Fruit fly (Drosophila melanogaster) whole organism, embryonic: ENCODE measurements around the gene CG15418.

ENCODE experiments used
- CG10654 ChIP-seq: fragments of 200-800 bp; sonication (Bioruptor generic); optimal IDR thresholded peaks from 2 replicates; lab custom pipeline; 2016; ENCODE audit warnings: missing biosample characterization, missing genetic modification characterization
- CG11093 ChIP-seq: fragments of 200-800 bp; sonication (Bioruptor generic); IDR thresholded peaks from 3 replicates; pipeline ENCODE4 v1.3.6; 2022; ENCODE audit warnings: missing biosample characterization, missing genetic modification characterization
- CG11247 ChIP-seq: fragments of 200-800 bp; sonication (Bioruptor generic); IDR thresholded peaks from 2 replicates; pipeline ENCODE4 v1.3.6; 2022; ENCODE audit warnings: missing biosample characterization, missing genetic modification characterization
- CG11723 ChIP-seq: fragments of 200-800 bp; sonication (Bioruptor generic); optimal IDR thresholded peaks from 2 replicates; lab custom pipeline; 2017; ENCODE audit warnings: missing biosample characterization, mild to moderate bottlenecking, missing genetic modification characterization
- CG12391 ChIP-seq: fragments of 200-800 bp; sonication (Bioruptor generic); optimal IDR thresholded peaks from 3 replicates; lab custom pipeline; 2018; ENCODE audit warnings: missing biosample characterization, mild to moderate bottlenecking, missing genetic modification characterization, moderate library complexity
- CG13123 ChIP-seq: fragments of 200-800 bp; sonication (Bioruptor generic); optimal IDR thresholded peaks from 2 replicates; lab custom pipeline; 2016; ENCODE audit warnings: missing biosample characterization, missing genetic modification characterization
- CG14441 ChIP-seq: fragments of 200-800 bp; sonication (Bioruptor generic); IDR thresholded peaks from 2 replicates; pipeline ENCODE4 v1.3.6; 2022; ENCODE audit warnings: missing biosample characterization, missing genetic modification characterization
- CG15514 ChIP-seq: fragments of 200-800 bp; sonication (Bioruptor generic); optimal IDR thresholded peaks from 3 replicates; lab custom pipeline; 2017; ENCODE audit warnings: missing biosample characterization, missing genetic modification characterization, mild to moderate bottlenecking, moderate library complexity, missing genetic modification reagents
- CG1603 ChIP-seq: fragments of 200-800 bp; sonication (Bioruptor generic); optimal IDR thresholded peaks from 2 replicates; lab custom pipeline; 2019; ENCODE audit warnings: missing biosample characterization, mild to moderate bottlenecking, missing genetic modification characterization, moderate library complexity
- CG16815 ChIP-seq: fragments of 200-800 bp; sonication (Bioruptor generic); optimal IDR thresholded peaks from 3 replicates; lab custom pipeline; 2017; ENCODE audit warnings: missing biosample characterization, mild to moderate bottlenecking, missing genetic modification characterization
- CG17359 ChIP-seq: fragments of 200-800 bp; sonication (Bioruptor generic); optimal IDR thresholded peaks from 3 replicates; lab custom pipeline; 2018; ENCODE audit warnings: missing biosample characterization, mild to moderate bottlenecking, missing genetic modification characterization, moderate library complexity
- CG17912 ChIP-seq: fragments of 200-800 bp; sonication (Bioruptor generic); optimal IDR thresholded peaks from 2 replicates; lab custom pipeline; 2018; ENCODE audit warnings: missing biosample characterization, mild to moderate bottlenecking, missing genetic modification characterization
- CG18619 ChIP-seq: fragments of 200-800 bp; sonication (Bioruptor generic); optimal IDR thresholded peaks from 3 replicates; lab custom pipeline; 2017; ENCODE audit warnings: missing biosample characterization, mild to moderate bottlenecking, missing genetic modification characterization
- CG2202 ChIP-seq: fragments of 200-800 bp; sonication (Bioruptor generic); optimal IDR thresholded peaks from 2 replicates; lab custom pipeline; 2018; ENCODE audit warnings: missing biosample characterization, mild to moderate bottlenecking, missing genetic modification characterization
- CG31388 ChIP-seq: fragments of 200-800 bp; sonication (Bioruptor generic); optimal IDR thresholded peaks from 2 replicates; lab custom pipeline; 2016; ENCODE audit warnings: missing biosample characterization, missing genetic modification characterization
- CG34422 ChIP-seq: fragments of 200-800 bp; sonication (Bioruptor generic); IDR thresholded peaks from 3 replicates; pipeline ENCODE4 v1.3.6; 2022; ENCODE audit warnings: missing biosample characterization, missing genetic modification characterization
- CG3726 ChIP-seq: fragments of 200-800 bp; sonication (Bioruptor generic); IDR thresholded peaks from 3 replicates; pipeline ENCODE4, ENCODE4 v1.3.6; 2022; ENCODE audit warnings: missing biosample characterization, missing genetic modification characterization
- CG4328 ChIP-seq: fragments of 200-800 bp; sonication (Bioruptor generic); optimal IDR thresholded peaks from 3 replicates; lab custom pipeline; 2017; ENCODE audit warnings: missing biosample characterization, missing genetic modification reagents, missing genetic modification characterization
- CG43689 ChIP-seq: fragments of 200-800 bp; sonication (Bioruptor generic); IDR thresholded peaks from 2 replicates; pipeline ENCODE4 v1.3.6; 2022; ENCODE audit warnings: missing biosample characterization, missing genetic modification characterization
- CG4707 ChIP-seq: fragments of 200-800 bp; sonication (Bioruptor generic); optimal IDR thresholded peaks from 2 replicates; lab custom pipeline; 2018; ENCODE audit warnings: missing biosample characterization, mild to moderate bottlenecking, missing genetic modification characterization, moderate library complexity
- CG4820 ChIP-seq: fragments of 200-800 bp; sonication (Bioruptor generic); optimal IDR thresholded peaks from 3 replicates; lab custom pipeline; 2016; ENCODE audit warnings: missing biosample characterization, missing genetic modification characterization
- CG5245 ChIP-seq: fragments of 200-800 bp; sonication (Bioruptor generic); optimal IDR thresholded peaks from 3 replicates; lab custom pipeline; 2016; ENCODE audit warnings: missing biosample characterization, missing genetic modification characterization
- CG6175 ChIP-seq: fragments of 200-800 bp; sonication (Bioruptor generic); IDR thresholded peaks from 3 replicates; pipeline ENCODE4 v1.3.6; 2022; ENCODE audit warnings: missing biosample characterization, missing genetic modification characterization
- CG6683 ChIP-seq: fragments of 200-800 bp; sonication (Bioruptor generic); optimal IDR thresholded peaks from 2 replicates; lab custom pipeline; 2017; ENCODE audit warnings: missing biosample characterization, mild to moderate bottlenecking, missing genetic modification characterization, missing genetic modification reagents
- CG6854 ChIP-seq: fragments of 200-800 bp; sonication (Bioruptor generic); optimal IDR thresholded peaks from 3 replicates; lab custom pipeline; 2017; ENCODE audit warnings: missing biosample characterization, mild to moderate bottlenecking, missing genetic modification characterization
- CG7839 ChIP-seq: fragments of 200-800 bp; sonication (Bioruptor generic); optimal IDR thresholded peaks from 3 replicates; lab custom pipeline; 2018; ENCODE audit warnings: missing biosample characterization, mild to moderate bottlenecking, missing genetic modification characterization, moderate library complexity
- CG9932 ChIP-seq: fragments of 200-800 bp; sonication (Bioruptor generic); IDR thresholded peaks from 2 replicates; pipeline ENCODE4 v1.3.6; 2022; ENCODE audit warnings: missing biosample characterization, missing genetic modification characterization
- CTCF ChIP-seq: fragments of 200-800 bp; sonication (Bioruptor generic); optimal IDR thresholded peaks from 2 replicates; lab custom pipeline; 2017; ENCODE audit warnings: missing biosample characterization, mild to moderate bottlenecking, missing genetic modification characterization, moderate library complexity
- HHEX ChIP-seq: fragments of 200-800 bp; sonication (Bioruptor generic); optimal IDR thresholded peaks from 3 replicates; lab custom pipeline; 2017; ENCODE audit warnings: missing biosample characterization, mild to moderate bottlenecking, missing genetic modification characterization, missing genetic modification reagents
- Myb ChIP-seq: fragments of 200-800 bp; sonication (Bioruptor generic); optimal IDR thresholded peaks from 2 replicates; lab custom pipeline; 2016; ENCODE audit warnings: missing biosample characterization, missing genetic modification characterization
- NfI ChIP-seq: fragments of 200-800 bp; sonication (Bioruptor generic); optimal IDR thresholded peaks from 3 replicates; lab custom pipeline; 2018; ENCODE audit warnings: missing biosample characterization, mild to moderate bottlenecking, missing genetic modification characterization, moderate library complexity
- PHDP ChIP-seq: fragments of 200-800 bp; sonication (Bioruptor generic); optimal IDR thresholded peaks from 3 replicates; lab custom pipeline; 2018; ENCODE audit warnings: missing biosample characterization, mild to moderate bottlenecking, missing genetic modification characterization, moderate library complexity
- Rfx ChIP-seq: fragments of 200-800 bp; sonication (Bioruptor generic); IDR thresholded peaks from 2 replicates; pipeline ENCODE4 v1.3.6; 2022; ENCODE audit warnings: missing biosample characterization, missing genetic modification characterization
- TFAM ChIP-seq: fragments of 200-800 bp; sonication (Bioruptor generic); optimal IDR thresholded peaks from 2 replicates; lab custom pipeline; 2017; ENCODE audit warnings: missing biosample characterization, missing genetic modification characterization, inconsistent platforms
- Usf ChIP-seq: fragments of 200-800 bp; sonication (Bioruptor generic); optimal IDR thresholded peaks from 2 replicates; lab custom pipeline; 2017; ENCODE audit warnings: missing genotype, missing biosample characterization, missing genetic modification characterization
- ap ChIP-seq: fragments of 200-800 bp; sonication (Bioruptor generic); IDR thresholded peaks from 2 replicates; pipeline ENCODE4 v1.3.6; 2022; ENCODE audit warnings: missing biosample characterization, missing genetic modification characterization
- emc ChIP-seq: fragments of 200-800 bp; sonication (Bioruptor generic); optimal IDR thresholded peaks from 2 replicates; lab custom pipeline; 2016; ENCODE audit warnings: missing biosample characterization, missing genetic modification characterization
- eyg ChIP-seq: fragments of 200-800 bp; sonication (Bioruptor generic); optimal IDR thresholded peaks from 3 replicates; lab custom pipeline; 2016; ENCODE audit warnings: missing biosample characterization, missing genetic modification characterization
- fd64A ChIP-seq: fragments of 200-800 bp; sonication (Bioruptor generic); optimal IDR thresholded peaks from 3 replicates; lab custom pipeline; 2018; ENCODE audit warnings: missing biosample characterization, mild to moderate bottlenecking, missing genetic modification characterization
- gcm ChIP-seq: fragments of 200-800 bp; sonication (Bioruptor generic); optimal IDR thresholded peaks from 2 replicates; lab custom pipeline; 2019; ENCODE audit warnings: missing biosample characterization, mild to moderate bottlenecking, missing genetic modification characterization, moderate library complexity
- gcm2 ChIP-seq: fragments of 200-800 bp; sonication (Bioruptor generic); optimal IDR thresholded peaks from 2 replicates; lab custom pipeline; 2016; ENCODE audit warnings: missing biosample characterization, missing genetic modification characterization
- gsb-n ChIP-seq: fragments of 200-800 bp; sonication (Bioruptor generic); optimal IDR thresholded peaks from 3 replicates; lab custom pipeline; 2018; ENCODE audit warnings: missing biosample characterization, mild to moderate bottlenecking, missing genetic modification characterization
- hbn ChIP-seq: fragments of 200-800 bp; sonication (Bioruptor generic); IDR thresholded peaks from 2 replicates; pipeline ENCODE4 v1.3.6; 2022; ENCODE audit warnings: missing biosample characterization, missing genetic modification characterization; ENCODE audit not compliant: partially characterized antibody
- odd ChIP-seq: fragments of 200-800 bp; sonication (Bioruptor generic); optimal IDR thresholded peaks from 2 replicates; lab custom pipeline; 2017; ENCODE audit warnings: missing biosample characterization, mild to moderate bottlenecking, missing genetic modification characterization
- phol ChIP-seq: fragments of 200-800 bp; sonication (Bioruptor generic); optimal IDR thresholded peaks from 3 replicates; lab custom pipeline; 2018; ENCODE audit warnings: missing biosample characterization, mild to moderate bottlenecking, missing genetic modification characterization, moderate library complexity
- slbo ChIP-seq: fragments of 200-800 bp; sonication (Bioruptor generic); IDR thresholded peaks from 2 replicates; pipeline ENCODE4 v1.3.6; 2022; ENCODE audit warnings: missing biosample characterization, missing genetic modification characterization
- sna ChIP-seq: fragments of 200-800 bp; sonication (Bioruptor generic); IDR thresholded peaks from 2 replicates; pipeline ENCODE4 v1.3.6; 2022; ENCODE audit warnings: missing biosample characterization, missing genetic modification characterization; ENCODE audit not compliant: partially characterized antibody
- sqz ChIP-seq: fragments of 200-800 bp; sonication (Bioruptor generic); optimal IDR thresholded peaks from 3 replicates; lab custom pipeline; 2018; ENCODE audit warnings: missing biosample characterization, mild to moderate bottlenecking, missing genetic modification characterization
- tup ChIP-seq: fragments of 200-800 bp; sonication (Bioruptor generic); optimal IDR thresholded peaks from 2 replicates; lab custom pipeline; 2016; ENCODE audit warnings: missing biosample characterization, mild to moderate bottlenecking, missing genetic modification characterization, moderate library complexity
- unpg ChIP-seq: fragments of 200-800 bp; sonication (Bioruptor generic); optimal IDR thresholded peaks from 3 replicates; lab custom pipeline; 2018; ENCODE audit warnings: missing biosample characterization, mild to moderate bottlenecking, missing genetic modification characterization, moderate library complexity
- z ChIP-seq: fragments of 200-800 bp; sonication (Bioruptor generic); IDR thresholded peaks from 3 replicates; pipeline ENCODE4 v1.3.6; 2022; ENCODE audit warnings: missing biosample characterization, missing genetic modification characterization

Gene CG15418

DNA sequence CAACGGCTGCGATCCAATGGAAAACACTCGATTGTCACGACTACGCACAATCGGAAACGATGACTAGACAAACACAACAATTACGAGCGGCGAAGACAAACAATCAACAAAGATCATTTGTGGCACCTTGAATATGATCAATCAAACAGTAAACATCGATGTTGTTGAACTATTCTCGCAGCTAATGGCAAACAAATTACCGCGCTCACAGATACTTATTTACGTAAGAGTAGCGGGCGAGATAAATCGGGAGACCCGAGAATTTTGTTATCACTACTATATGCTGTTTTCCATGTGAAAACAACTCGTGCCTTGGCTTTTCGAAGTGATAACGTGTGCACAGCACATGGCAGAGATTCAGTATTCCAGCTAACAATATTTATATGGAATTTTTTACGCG is 7.3 kb upstream of the CG15418 start (continued):
- TF ChIP-seq CG4707 (GFP tag; lab: Kevin White, UChicago) (peak; percentile 92), CG1603 (tag; lab: Kevin White, UChicago) (peak; percentile 92), CG2202 (tag; lab: Kevin White, UChicago) (peak; percentile 96), CTCF (GFP tag; lab: Kevin White, UChicago) (peak; percentile 41), eyg (GFP tag; lab: Kevin White, UChicago) (peak; percentile 60), CG15514 (GFP tag; lab: Kevin White, UChicago) (peak; percentile 85), gcm2 (GFP tag; lab: Kevin White, UChicago) (no peak), CG14441 (peak; percentile 41; the same call in 1 of the 2 replicates), ap (GFP tag; lab: Robert Waterston, UW) (peak; percentile 37; the same call in 1 of the 2 replicates), unpg (peak; percentile 55), Usf (no peak), hbn (no peak), CG4328 (GFP tag; lab: Kevin White, UChicago) (peak; percentile 87), CG12391 (tag; lab: Kevin White, UChicago) (peak; percentile 73), CG17359 (tag; lab: Kevin White, UChicago) (peak; percentile 74), odd (GFP tag; lab: Kevin White, UChicago) (peak; percentile 97), PHDP (tag; lab: Kevin White, UChicago) (peak; percentile 89), CG4820 (GFP tag; lab: Kevin White, UChicago) (no peak), sqz (GFP tag; lab: Kevin White, UChicago) (peak; percentile 85), slbo (peak; percentile 37; the same call in 1 of the 2 replicates), sna (GFP tag; lab: Robert Waterston, UW) (no peak), CG6854 (peak; percentile 78), CG13123 (peak; percentile 51), CG5245 (GFP tag; lab: Kevin White, UChicago) (no peak), NfI (peak; percentile 30), CG11093 (GFP tag; lab: Robert Waterston, UW) (no peak; the same call in 2 of the 3 replicates), CG6683 (GFP tag; lab: Kevin White, UChicago) (peak; percentile 78), CG7839 (peak; percentile 30), CG3726 (GFP tag; lab: Robert Waterston, UW) (peak; percentile 67; the same call in 2 of the 3 replicates), gsb-n (peak; percentile 57), CG16815 (peak; percentile 30), CG18619 (GFP tag; lab: Kevin White, UChicago) (peak; percentile 56), tup (peak; percentile 49), z (GFP tag; lab: Robert Waterston, UW) (peak; percentile 72; the same call in 2 of the 3 replicates), CG11723 (GFP tag; lab: Kevin White, UChicago) (peak; percentile 23), TFAM (GFP tag; lab: Kevin White, UChicago) (peak; percentile 79), CG10654 (GFP tag; lab: Kevin White, UChicago) (peak; percentile 87), Myb (no peak), HHEX (peak; percentile 85), phol (tag; lab: Kevin White, UChicago) (peak; percentile 29), CG34422 (GFP tag; lab: Robert Waterston, UW) (no peak; the same call in 2 of the 3 replicates), CG9932 (GFP tag; lab: Robert Waterston, UW) (0 out of 2 replicates have a peak, but pooled peaks have one; percentile 25), gcm (GFP tag; lab: Kevin White, UChicago) (peak; percentile 85), CG17912 (GFP tag; lab: Kevin White, UChicago) (peak; percentile 85), Rfx (GFP tag; lab: Robert Waterston, UW) (peak; percentile 75), fd64A (GFP tag; lab: Kevin White, UChicago) (peak; percentile 93), CG43689 (GFP tag; lab: Robert Waterston, UW) (peak; percentile 45; the same call in 1 of the 2 replicates), CG6175 (GFP tag; lab: Robert Waterston, UW) (no peak; the same call in 2 of the 3 replicates), CG31388 (no peak), emc (no peak), CG11247 (GFP tag; lab: Robert Waterston, UW) (peak; percentile 69)
